Fruit fly (Drosophila melanogaster): Measurements from ENCODE around the gene eIF5B.
A peak's percentile ranks its signal among the peaks of the same experiment; 100 is the strongest.

Gene eIF5B

DNA sequence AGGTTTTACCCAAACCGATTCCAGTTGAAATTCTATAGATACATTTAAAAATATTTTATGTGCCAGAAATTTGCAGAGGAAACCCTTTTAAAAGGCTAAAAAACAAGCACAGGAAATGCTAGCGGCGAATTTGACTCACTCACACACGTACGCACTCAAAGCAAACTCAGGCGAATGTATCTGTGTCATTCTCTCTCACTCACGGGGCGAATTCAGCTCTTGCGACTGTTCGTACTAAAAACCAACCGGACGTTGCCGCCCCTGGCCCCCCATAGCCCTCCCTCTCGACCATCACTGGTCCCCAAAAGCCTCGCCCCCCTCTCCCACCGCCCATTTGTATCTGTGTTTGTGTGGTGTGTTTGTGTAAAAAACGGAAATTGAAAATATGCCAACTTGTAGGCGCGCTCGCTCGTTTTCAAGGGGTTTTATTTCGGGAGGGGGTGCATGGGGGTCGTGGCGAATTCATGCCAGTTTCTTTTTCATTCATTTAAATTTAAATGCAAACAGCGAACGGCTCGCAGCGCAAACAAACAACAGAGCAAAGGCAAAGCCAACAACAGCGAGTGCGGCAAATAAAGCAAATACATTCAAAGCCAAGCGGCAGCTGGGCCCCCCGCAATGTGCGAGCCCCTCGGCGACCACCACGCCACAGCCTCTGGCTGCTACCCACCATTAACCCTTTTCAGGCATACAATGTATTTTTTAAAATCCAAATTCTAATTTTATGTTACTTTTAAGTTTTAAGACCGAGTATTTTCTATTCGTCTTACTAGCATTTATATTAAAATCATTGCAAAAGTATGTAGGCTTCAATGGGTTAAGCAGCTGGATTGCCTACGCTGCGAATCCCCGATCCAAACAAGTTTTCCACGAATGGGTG lies 42.3 kb downstream of the eIF5B start (continued):
- TF ChIP-seq Gug (GFP tag; IDR thresholded peaks at IDR 0.05) (peak; percentile 98), dac (GFP tag; optimal IDR thresholded peaks at IDR 0.05) (peak; percentile 94), achi (GFP tag; optimal IDR thresholded peaks at IDR 0.05) (peak; percentile 91), ss (GFP tag; optimal IDR thresholded peaks at IDR 0.05) (peak; percentile 23 to 53), CG8319 (GFP tag; optimal IDR thresholded peaks at IDR 0.05) (no peak), esn (GFP tag; optimal IDR thresholded peaks at IDR 0.05) (peak; percentile 80), CG3032 (tag; optimal IDR thresholded peaks at IDR 0.05) (peak; percentile 76), CG6792 (GFP tag; optimal IDR thresholded peaks at IDR 0.05) (peak; percentile 9), fd59A (GFP tag; optimal IDR thresholded peaks at IDR 0.05) (peak; percentile 65), Sox14 (GFP tag; optimal IDR thresholded peaks at IDR 0.05) (peak; percentile 93), CG11762 (GFP tag; optimal IDR thresholded peaks at IDR 0.05; ENCODE audit: insufficient read depth) (peak; percentile 73), CG10669 (GFP tag; optimal IDR thresholded peaks at IDR 0.05) (peak; percentile 45), CG6808 (GFP tag; optimal IDR thresholded peaks at IDR 0.05) (peak; percentile 38), Blimp-1 (GFP tag; optimal IDR thresholded peaks at IDR 0.05) (peak; percentile 15), pdm3 (GFP tag; optimal IDR thresholded peaks at IDR 0.05) (peak; percentile 90), Ets21C (GFP tag; optimal IDR thresholded peaks at IDR 0.05) (peak; percentile 43), Sox102F (GFP tag; optimal IDR thresholded peaks at IDR 0.05) (peak; percentile 66), cyc (GFP tag; optimal IDR thresholded peaks at IDR 0.05) (peak; percentile 61), Met (GFP tag; optimal IDR thresholded peaks at IDR 0.05) (peak; percentile 79), vri (GFP tag; optimal IDR thresholded peaks at IDR 0.05) (peak; percentile 50), Eip75B (GFP tag; optimal IDR thresholded peaks at IDR 0.05) (peak; percentile 85), CG8119 (GFP tag; IDR thresholded peaks at IDR 0.05) (peak; percentile 99), Eip93F (GFP tag; optimal IDR thresholded peaks at IDR 0.05) (no peak)

DNA sequence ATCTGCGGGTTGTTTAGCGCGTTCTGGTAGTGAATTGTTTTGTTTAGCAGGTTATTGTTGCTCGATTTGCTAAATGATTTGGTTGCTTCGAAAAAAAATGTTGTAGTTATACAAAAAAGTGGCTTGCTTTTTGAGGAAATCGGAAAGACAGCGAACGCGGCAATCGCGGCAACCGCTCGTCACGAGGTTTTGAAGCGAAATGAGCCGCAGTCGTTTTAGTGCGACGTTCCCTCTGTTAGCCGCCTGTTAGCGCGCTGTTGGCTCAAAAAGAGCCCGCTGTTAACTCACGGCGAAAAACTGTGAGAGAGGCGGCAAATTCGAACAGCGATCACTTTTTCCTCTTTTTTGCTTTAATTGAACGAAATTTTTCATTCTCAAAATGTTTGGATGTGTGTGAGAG lies 43.0 kb downstream of the eIF5B start:
- no peak for TF ChIP-seq CG1621 (tag; optimal IDR thresholded peaks at IDR 0.05)
- no peak for TF ChIP-seq CG3032 (tag; optimal IDR thresholded peaks at IDR 0.05)
- TF ChIP-seq svp (GFP tag) = no peak
- no peak for TF ChIP-seq CG15336 (GFP tag; IDR thresholded peaks at IDR 0.05)
- peak; percentile 26 for TF ChIP-seq Sox102F (GFP tag; optimal IDR thresholded peaks at IDR 0.05)
- no peak for TF ChIP-seq esn (GFP tag; optimal IDR thresholded peaks at IDR 0.05)
- TF ChIP-seq eg (GFP tag; IDR thresholded peaks at IDR 0.05) = peak; percentile 45; the same call in 1 of the 3 replicates
- peak; percentile 53; the same call in 2 of the 3 replicates for TF ChIP-seq CG6163 (GFP tag; IDR thresholded peaks at IDR 0.05)
- TF ChIP-seq CG6792 (GFP tag; optimal IDR thresholded peaks at IDR 0.05) = no peak
- no peak for TF ChIP-seq net (GFP tag; optimal IDR thresholded peaks at IDR 0.05)
- TF ChIP-seq CG6854 (GFP tag; optimal IDR thresholded peaks at IDR 0.05) = no peak
- TF ChIP-seq Gug (GFP tag; IDR thresholded peaks at IDR 0.05) = no peak
- peak; percentile 77 for TF ChIP-seq Eip78C (GFP tag)
- no peak for TF ChIP-seq cyc (GFP tag; optimal IDR thresholded peaks at IDR 0.05)
- TF ChIP-seq CG9139 (GFP tag; optimal IDR thresholded peaks at IDR 0.05) = no peak
- TF ChIP-seq CG16779 (tag; optimal IDR thresholded peaks at IDR 0.05) = no peak
- TF ChIP-seq OdsH (GFP tag; optimal IDR thresholded peaks at IDR 0.05) = no peak
- no peak for TF ChIP-seq CG11902 (GFP tag; optimal IDR thresholded peaks at IDR 0.05)
- no peak for TF ChIP-seq Smox (GFP tag; optimal IDR thresholded peaks at IDR 0.05)
- TF ChIP-seq dsx (GFP tag; optimal IDR thresholded peaks at IDR 0.05; ENCODE audit: poor library complexity, severe bottlenecking) = no peak

DNA sequence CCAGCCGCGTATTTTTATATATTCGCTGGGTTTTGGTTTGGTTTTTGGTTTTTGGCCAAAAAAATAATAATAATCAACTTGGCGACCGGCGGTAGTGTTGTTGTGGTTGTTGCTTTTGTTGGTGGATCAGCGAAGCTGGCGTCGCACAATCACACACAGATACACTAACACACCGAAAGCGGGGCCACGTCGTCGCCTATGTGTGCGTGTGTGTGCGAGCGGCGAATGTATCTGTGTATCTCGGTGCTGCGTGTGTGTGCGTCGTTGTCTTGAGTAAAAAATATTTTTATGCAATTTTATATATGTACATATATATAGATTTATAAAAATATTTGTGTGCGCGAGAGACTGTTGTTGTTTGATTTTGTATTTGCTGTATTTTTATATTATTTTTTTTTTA lies 43.7 kb downstream of the eIF5B start:
- TF ChIP-seq spab (GFP tag; optimal IDR thresholded peaks at IDR 0.05) = no peak
- TF ChIP-seq CG6808 (GFP tag; optimal IDR thresholded peaks at IDR 0.05) = no peak
- no peak for TF ChIP-seq CG7368 (GFP tag; optimal IDR thresholded peaks at IDR 0.05)
- TF ChIP-seq lz (GFP tag; optimal IDR thresholded peaks at IDR 0.05) = no peak
- peak; percentile 1 for TF ChIP-seq Eip78C (GFP tag)
- TF ChIP-seq acj6 (GFP tag; optimal IDR thresholded peaks at IDR 0.05) = no peak
- TF ChIP-seq achi (GFP tag; optimal IDR thresholded peaks at IDR 0.05) = no peak
- no peak for TF ChIP-seq Lpt (GFP tag; optimal IDR thresholded peaks at IDR 0.05)
- no peak for TF ChIP-seq CG32006 (GFP tag; optimal IDR thresholded peaks at IDR 0.05)
- TF ChIP-seq Smox (GFP tag; optimal IDR thresholded peaks at IDR 0.05) = no peak
- TF ChIP-seq ss (GFP tag; optimal IDR thresholded peaks at IDR 0.05) = peak in 1 of 2 experiments; percentile 5
- TF ChIP-seq Sox15 (GFP tag; optimal IDR thresholded peaks at IDR 0.05) = no peak
- TF ChIP-seq Hr38 (GFP tag; optimal IDR thresholded peaks at IDR 0.05) = no peak
- TF ChIP-seq dsx (GFP tag; optimal IDR thresholded peaks at IDR 0.05; ENCODE audit: poor library complexity, severe bottlenecking) = no peak
- no peak for TF ChIP-seq CG3919 (GFP tag; optimal IDR thresholded peaks at IDR 0.05)
- TF ChIP-seq Ets21C (GFP tag; optimal IDR thresholded peaks at IDR 0.05) = no peak
- no peak for TF ChIP-seq Eip93F (GFP tag; optimal IDR thresholded peaks at IDR 0.05)
- TF ChIP-seq CG6163 (GFP tag; IDR thresholded peaks at IDR 0.05) = peak; percentile 42; the same call in 1 of the 3 replicates
- TF ChIP-seq CG31627 (GFP tag; optimal IDR thresholded peaks at IDR 0.05) = no peak
